Worm (Caenorhabditis elegans) whole organism, late embryonic: ENCODE data around the gene hsp-60.

Experiments used
- C38D4.7 ChIP-seq: fragments of 200-800 bp; sonication (Bioruptor generic); optimal IDR thresholded peaks from 2 replicates; lab custom pipeline; 2018; ENCODE audit warnings: mild to moderate bottlenecking, missing genetic modification characterization, moderate library complexity, missing compliant biosample characterization
- ceh-6 ChIP-seq: fragments of 200-800 bp; sonication (Bioruptor generic); optimal IDR thresholded peaks from 2 replicates; lab custom pipeline; 2018; ENCODE audit warnings: mild to moderate bottlenecking, missing genetic modification characterization, missing compliant biosample characterization
- che-1 ChIP-seq: sonication (generic microtip); optimal IDR thresholded peaks from 2 replicates; lab custom pipeline; 2016; ENCODE audit warnings: mild to moderate bottlenecking, missing genetic modification characterization, missing compliant biosample characterization
- elt-2 ChIP-seq: sonication (generic microtip); optimal IDR thresholded peaks from 2 replicates; lab custom pipeline; 2016; ENCODE audit warnings: missing genetic modification reagents, missing genetic modification characterization, missing compliant biosample characterization
- fkh-10 ChIP-seq: fragments of 150-350 bp; optimal IDR thresholded peaks from 2 replicates; lab custom pipeline; 2014; ENCODE audit warnings: missing biosample characterization, missing genetic modification reagents, missing genetic modification characterization
- hlh-6 ChIP-seq: sonication (generic microtip); optimal IDR thresholded peaks from 2 replicates; lab custom pipeline; 2016; ENCODE audit warnings: missing genotype, missing genetic modification characterization, missing compliant biosample characterization
- sdc-2 ChIP-seq: sonication (generic microtip); optimal IDR thresholded peaks from 2 replicates; lab custom pipeline; 2016; ENCODE audit warnings: missing genotype, missing genetic modification characterization, missing compliant biosample characterization
- tbx-2 ChIP-seq: sonication (generic microtip); optimal IDR thresholded peaks from 2 replicates; lab custom pipeline; 2016; ENCODE audit warnings: missing genetic modification characterization, missing compliant biosample characterization

ce11 chrIII:1612974-1613568 lies 6.5 kb upstream of the hsp-60 start:
- TF ChIP-seq hlh-6 (tag; lab: Kevin White, UChicago) (no peak), fkh-10 (GFP tag; lab: Kevin White, UChicago) (no peak), ceh-6 (no peak), elt-2 (no peak), che-1 (no peak), sdc-2 (tag; lab: Kevin White, UChicago) (no peak), C38D4.7 (GFP tag; lab: Kevin White, UChicago) (no peak), tbx-2 (tag; lab: Kevin White, UChicago) (no peak)
